Worm (Caenorhabditis elegans): Measurements from ENCODE around the gene mrpl-35.

The mrpl-35 gene

ce11 chrIII:3520417-3520816, 10.4 kb downstream of the mrpl-35 start (continued):
- TF ChIP-seq Y5F2A.4 (GFP tag; optimal IDR thresholded peaks at IDR 0.05): no peak
- TF ChIP-seq lsy-2 (tag; optimal IDR thresholded peaks at IDR 0.05): peak in 1 of 2 experiments; percentile 18
- TF ChIP-seq hlh-30 (tag; optimal IDR thresholded peaks at IDR 0.05; ENCODE audit: insufficient read depth): peak; percentile 61
- no peak for TF ChIP-seq F26F4.8 (GFP tag; conservative IDR thresholded peaks at IDR 0.05)
- no peak for TF ChIP-seq sdz-12 (GFP tag; optimal IDR thresholded peaks at IDR 0.05)
- TF ChIP-seq nhr-28 (tag; optimal IDR thresholded peaks at IDR 0.05): peak; percentile 65
- TF ChIP-seq mxl-3 (GFP tag; optimal IDR thresholded peaks at IDR 0.05): peak; percentile 79
- no peak for TF ChIP-seq ceh-32 (tag; optimal IDR thresholded peaks at IDR 0.05; ENCODE audit: poor library complexity)
- TF ChIP-seq nhr-41 (GFP tag; IDR thresholded peaks at IDR 0.05): no peak
- TF ChIP-seq ceh-20 (GFP tag; IDR thresholded peaks at IDR 0.05): no peak
- TF ChIP-seq mxl-2 (GFP tag; conservative IDR thresholded peaks at IDR 0.05): 0 out of 2 replicates have a peak, but pooled peaks have one; percentile 21
- TF ChIP-seq nhr-237 (tag; optimal IDR thresholded peaks at IDR 0.05): no peak
- no peak for TF ChIP-seq nhr-11 (tag; optimal IDR thresholded peaks at IDR 0.05)
- TF ChIP-seq nhr-42 (GFP tag; IDR thresholded peaks at IDR 0.05): no peak
- TF ChIP-seq aha-1 (tag): peak; percentile 71
- no peak for TF ChIP-seq tag-97 (GFP tag; IDR thresholded peaks at IDR 0.05)
- TF ChIP-seq D1046.2 (GFP tag; IDR thresholded peaks at IDR 0.05): no peak
- no peak for TF ChIP-seq dpl-1 (GFP tag; optimal IDR thresholded peaks at IDR 0.05)
- no peak for TF ChIP-seq mep-1 (tag; optimal IDR thresholded peaks at IDR 0.05)
- TF ChIP-seq cey-2 (tag; optimal IDR thresholded peaks at IDR 0.05; ENCODE audit: borderline replicate concordance, insufficient read depth): no peak

- TF ChIP-seq unc-62 (GFP tag; optimal IDR thresholded peaks at IDR 0.05 in 1 of 2) (peak in 1 of 2 experiments; percentile 97), unc-62 (tag; optimal IDR thresholded peaks at IDR 0.05) (no peak), zip-11 (GFP tag; IDR thresholded peaks at IDR 0.05) (no peak)
Measured at ce11 chrIII:3523363-3523762, 13.3 kb downstream of the mrpl-35 start.

ce11 chrIII:3528342-3528741, 18.3 kb downstream of the mrpl-35 start, which contains the start of gene rpl-37:
Gene rpl-37, plus strand, starts transcription at chrIII:3528642.
- no peak for TF ChIP-seq daf-19 (GFP tag; conservative IDR thresholded peaks at IDR 0.05)
- no peak for TF ChIP-seq lir-3 (tag; optimal IDR thresholded peaks at IDR 0.05)
- TF ChIP-seq spr-3 (GFP tag; optimal IDR thresholded peaks at IDR 0.05): no peak
- no peak for TF ChIP-seq snpc-4 (tag; optimal IDR thresholded peaks at IDR 0.05)
- TF ChIP-seq nhr-25 (tag; optimal IDR thresholded peaks at IDR 0.05; ENCODE audit: borderline replicate concordance, insufficient read depth): no peak
- TF ChIP-seq F49E8.2 (tag; optimal IDR thresholded peaks at IDR 0.05; ENCODE audit: borderline replicate concordance): no peak
- TF ChIP-seq skn-1 (tag; optimal IDR thresholded peaks at IDR 0.05): no peak
- TF ChIP-seq nhr-237 (tag; optimal IDR thresholded peaks at IDR 0.05): no peak
- no peak for TF ChIP-seq lin-1 (GFP tag; IDR thresholded peaks at IDR 0.05)
- TF ChIP-seq fkh-10 (GFP tag; optimal IDR thresholded peaks at IDR 0.05): no peak
- no peak for TF ChIP-seq ceh-44 (GFP tag; IDR thresholded peaks at IDR 0.05)
- TF ChIP-seq tag-97 (GFP tag; IDR thresholded peaks at IDR 0.05): no peak
- TF ChIP-seq unc-62 (GFP tag; optimal IDR thresholded peaks at IDR 0.05 in 1 of 2): no peak
- TF ChIP-seq unc-62 (tag; optimal IDR thresholded peaks at IDR 0.05): no peak
- no peak for TF ChIP-seq nhr-48 (tag; optimal IDR thresholded peaks at IDR 0.05)
- no peak for TF ChIP-seq T26A8.4 (GFP tag; IDR thresholded peaks at IDR 0.05)
- TF ChIP-seq ceh-28 (tag; optimal IDR thresholded peaks at IDR 0.05): no peak
- no peak for TF ChIP-seq unc-39 (tag; optimal IDR thresholded peaks at IDR 0.05)
- no peak for TF ChIP-seq Y105C5A.15 (GFP tag; IDR thresholded peaks at IDR 0.05)
- no peak for TF ChIP-seq snpc-1.2 (GFP tag; IDR thresholded peaks at IDR 0.05)
